Worm (Caenorhabditis elegans) whole organism, mixed stage, embryonic: ENCODE data around the gene F16H6.9.

Source experiments
- blmp-1 ChIP-seq: fragments of 150-350 bp; optimal IDR thresholded peaks from 2 replicates; lab custom pipeline; 2014; ENCODE audit warnings: missing biosample characterization, missing genetic modification characterization
- ceh-43 ChIP-seq: fragments of 200-800 bp; sonication (Bioruptor generic); optimal IDR thresholded peaks from 2 replicates; lab custom pipeline; 2018; ENCODE audit warnings: mild to moderate bottlenecking, missing genetic modification characterization, moderate library complexity, missing compliant biosample characterization
- ces-1 ChIP-seq: fragments of 150-350 bp; optimal IDR thresholded peaks from 2 replicates; lab custom pipeline; 2014; ENCODE audit warnings: missing biosample characterization, missing genetic modification reagents, missing genetic modification characterization
- elt-1 ChIP-seq: sonication (generic microtip); optimal IDR thresholded peaks from 2 replicates; lab custom pipeline; 2017; ENCODE audit warnings: missing genetic modification characterization, mild to moderate bottlenecking, missing compliant biosample characterization, antibody characterized with exemption, moderate library complexity, borderline replicate concordance; ENCODE audit not compliant: insufficient read depth
- elt-3 ChIP-seq: fragments of 150-350 bp; optimal IDR thresholded peaks from 2 replicates; lab custom pipeline; 2014; ENCODE audit warnings: missing biosample characterization, missing genetic modification characterization
- hlh-1 ChIP-seq: fragments of 150-350 bp; optimal IDR thresholded peaks from 2 replicates; lab custom pipeline; 2014; ENCODE audit warnings: missing biosample characterization, missing genetic modification reagents, missing genetic modification characterization
- lin-13 ChIP-seq: fragments of 150-350 bp; optimal IDR thresholded peaks from 2 replicates; lab custom pipeline; 2014; ENCODE audit warnings: missing biosample characterization, missing genetic modification characterization
- lin-32 ChIP-seq: fragments of 200-800 bp; sonication (Bioruptor generic); optimal IDR thresholded peaks from 2 replicates; lab custom pipeline; 2018; ENCODE audit warnings: mild to moderate bottlenecking, missing genetic modification characterization, missing compliant biosample characterization
- lsy-2 ChIP-seq: fragments of 150-350 bp; optimal IDR thresholded peaks from 2 replicates; lab custom pipeline; 2014; ENCODE audit warnings: missing biosample characterization, missing genetic modification characterization
- mab-5 ChIP-seq: fragments of 150-350 bp; optimal IDR thresholded peaks from 2 replicates; lab custom pipeline; 2014; ENCODE audit warnings: missing biosample characterization, missing genetic modification characterization
- mep-1 ChIP-seq: fragments of 150-350 bp; optimal IDR thresholded peaks from 2 replicates; lab custom pipeline; 2017; ENCODE audit warnings: missing biosample characterization, missing genetic modification reagents, missing genetic modification characterization, inconsistent platforms
- nhr-12 ChIP-seq: fragments of 150-350 bp; optimal IDR thresholded peaks from 2 replicates; lab custom pipeline; 2014; ENCODE audit warnings: missing biosample characterization, missing genetic modification characterization
- nhr-2 ChIP-seq: fragments of 150-350 bp; optimal IDR thresholded peaks from 2 replicates; lab custom pipeline; 2014; ENCODE audit warnings: missing biosample characterization, missing genetic modification characterization
- nhr-237 ChIP-seq: fragments of 150-350 bp; optimal IDR thresholded peaks from 2 replicates; lab custom pipeline; 2014; ENCODE audit warnings: missing biosample characterization, missing genetic modification characterization
- nhr-76 ChIP-seq: sonication (generic microtip); optimal IDR thresholded peaks from 2 replicates; lab custom pipeline; 2017; ENCODE audit warnings: missing biosample characterization, missing genetic modification characterization
- pha-4 ChIP-seq: fragments of 150-350 bp; optimal IDR thresholded peaks from 2 replicates; lab custom pipeline; 2018; ENCODE audit warnings: missing biosample characterization, missing genetic modification reagents, missing genetic modification characterization
- tbx-8 ChIP-seq: fragments of 200-800 bp; sonication (Bioruptor generic); optimal IDR thresholded peaks from 2 replicates; lab custom pipeline; 2018; ENCODE audit warnings: mild to moderate bottlenecking, missing genetic modification characterization, moderate library complexity, missing compliant biosample characterization
- unc-39 ChIP-seq: fragments of 150-350 bp; optimal IDR thresholded peaks from 2 replicates; lab custom pipeline; 2014; ENCODE audit warnings: missing biosample characterization, missing genetic modification characterization
- ztf-11 ChIP-seq: fragments of 150-350 bp; optimal IDR thresholded peaks from 2 replicates; lab custom pipeline; 2014; ENCODE audit warnings: missing biosample characterization, missing genetic modification characterization

Gene F16H6.9

DNA sequence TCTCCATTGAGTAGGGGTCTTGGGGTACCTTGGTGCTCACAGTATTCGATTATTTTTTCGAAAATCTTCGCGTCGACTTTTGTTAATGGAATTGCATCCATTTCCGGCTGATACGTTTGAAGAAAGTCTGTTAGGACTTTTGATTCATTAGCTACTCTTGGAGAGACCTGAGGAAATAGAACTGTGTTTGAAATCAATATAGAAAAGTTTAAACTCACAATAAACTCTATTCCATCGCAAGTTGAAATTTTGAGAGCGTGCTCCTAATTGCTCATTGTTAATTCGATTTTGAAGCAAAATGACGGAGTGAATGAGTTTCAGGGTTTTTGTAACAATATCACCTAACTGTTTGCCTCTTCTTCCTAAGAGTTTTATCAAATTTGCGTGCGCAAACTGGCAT lies 53.0 kb downstream of the F16H6.9 start, which contains the start of gene skr-6:
TSS of gene skr-6 (minus strand) at position 101 of the 400 bp plus-strand sequence.
- TF ChIP-seq unc-39 (tag; lab: Kevin White, UChicago) (no peak), blmp-1 (no peak), nhr-12 (tag; lab: Kevin White, UChicago) (no peak), nhr-76 (tag; lab: Kevin White, UChicago) (no peak), ceh-43 (GFP tag; lab: Kevin White, UChicago) (no peak), ces-1 (GFP tag; lab: Kevin White, UChicago) (no peak), ztf-11 (tag; lab: Kevin White, UChicago) (no peak), hlh-1 (tag; lab: Kevin White, UChicago) (no peak), pha-4 (no peak), elt-1 (tag; lab: Kevin White, UChicago) (no peak), mab-5 (no peak), mep-1 (tag; lab: Kevin White, UChicago) (no peak), elt-3 (tag; lab: Kevin White, UChicago) (no peak)

ce11 chrV:18270403-18270802 lies 53.5 kb downstream of the F16H6.9 start, which contains the start of gene Y37H2C.4:
Gene Y37H2C.4, plus strand, starts transcription at chrV:18270703.
- no peak for TF ChIP-seq nhr-237 (tag; lab: Kevin White, UChicago)
- no peak for TF ChIP-seq hlh-1 (tag; lab: Kevin White, UChicago)
- no peak for TF ChIP-seq lsy-2
- no peak for TF ChIP-seq lin-32 (GFP tag; lab: Kevin White, UChicago)
- no peak for TF ChIP-seq elt-3 (tag; lab: Kevin White, UChicago)
- TF ChIP-seq nhr-2: no peak
- no peak for TF ChIP-seq tbx-8 (GFP tag; lab: Kevin White, UChicago)
- TF ChIP-seq elt-1 (tag; lab: Kevin White, UChicago): no peak
- no peak for TF ChIP-seq lin-13 (tag; lab: Kevin White, UChicago)
